Fruit fly (Drosophila melanogaster) whole organism, embryonic: ENCODE results near the gene mRpL24.

Source experiments
- Asciz ChIP-seq: fragments of 200-800 bp; sonication (Bioruptor generic); optimal IDR thresholded peaks from 2 replicates; lab custom pipeline; 2017; ENCODE audit warnings: missing biosample characterization, mild to moderate bottlenecking, missing genetic modification characterization, missing genetic modification reagents
- Atf-2 ChIP-seq: fragments of 200-800 bp; sonication (Bioruptor generic); optimal IDR thresholded peaks from 2 replicates; lab custom pipeline; 2016; ENCODE audit warnings: missing biosample characterization, missing genetic modification characterization
- CG10321 ChIP-seq: fragments of 200-800 bp; sonication (Bioruptor generic); IDR thresholded peaks from 2 replicates; pipeline ENCODE4 v1.3.6; 2022; ENCODE audit warnings: missing biosample characterization, missing genetic modification characterization
- CG11723 ChIP-seq: fragments of 200-800 bp; sonication (Bioruptor generic); optimal IDR thresholded peaks from 2 replicates; lab custom pipeline; 2017; ENCODE audit warnings: missing biosample characterization, mild to moderate bottlenecking, missing genetic modification characterization
- CG14860 ChIP-seq: fragments of 200-800 bp; sonication (Bioruptor generic); IDR thresholded peaks from 3 replicates; pipeline ENCODE4 v1.3.6; 2022; ENCODE audit warnings: missing biosample characterization, missing genetic modification characterization; ENCODE audit not compliant: partially characterized antibody
- CG15479 ChIP-seq: fragments of 200-800 bp; sonication (Bioruptor generic); optimal IDR thresholded peaks from 3 replicates; lab custom pipeline; 2019; ENCODE audit warnings: missing biosample characterization, mild to moderate bottlenecking, missing genetic modification characterization, moderate library complexity
- CG16863 ChIP-seq: fragments of 200-800 bp; sonication (Bioruptor generic); optimal IDR thresholded peaks from 3 replicates; lab custom pipeline; 2016; ENCODE audit warnings: missing biosample characterization, missing genetic modification characterization
- CG17612 ChIP-seq: fragments of 200-800 bp; sonication (Bioruptor generic); IDR thresholded peaks from 2 replicates; pipeline ENCODE4 v1.3.6; 2022; ENCODE audit warnings: missing biosample characterization, missing genetic modification characterization
- CG18599 ChIP-seq: fragments of 200-800 bp; sonication (Bioruptor generic); optimal IDR thresholded peaks from 3 replicates; lab custom pipeline; 2017; ENCODE audit warnings: missing biosample characterization, missing genetic modification characterization, mild to moderate bottlenecking, moderate library complexity, missing genetic modification reagents
- CG18764 ChIP-seq: fragments of 200-800 bp; sonication (Bioruptor generic); optimal IDR thresholded peaks from 3 replicates; lab custom pipeline; 2016; ENCODE audit warnings: missing biosample characterization, missing genetic modification characterization
- CG2202 ChIP-seq: fragments of 200-800 bp; sonication (Bioruptor generic); optimal IDR thresholded peaks from 2 replicates; lab custom pipeline; 2018; ENCODE audit warnings: missing biosample characterization, mild to moderate bottlenecking, missing genetic modification characterization
- CG30020 ChIP-seq: fragments of 200-800 bp; optimal IDR thresholded peaks from 2 replicates; lab custom pipeline; 2019; ENCODE audit warnings: missing biosample characterization, mild to moderate bottlenecking, missing genetic modification characterization, moderate library complexity
- CG34422 ChIP-seq: fragments of 200-800 bp; sonication (Bioruptor generic); IDR thresholded peaks from 3 replicates; pipeline ENCODE4 v1.3.6; 2022; ENCODE audit warnings: missing biosample characterization, missing genetic modification characterization
- CG4328 ChIP-seq: fragments of 200-800 bp; sonication (Bioruptor generic); optimal IDR thresholded peaks from 3 replicates; lab custom pipeline; 2017; ENCODE audit warnings: missing biosample characterization, missing genetic modification reagents, missing genetic modification characterization
- CG6175 ChIP-seq: fragments of 200-800 bp; sonication (Bioruptor generic); IDR thresholded peaks from 3 replicates; pipeline ENCODE4 v1.3.6; 2022; ENCODE audit warnings: missing biosample characterization, missing genetic modification characterization
- CG6254 ChIP-seq: fragments of 200-800 bp; sonication (Bioruptor generic); optimal IDR thresholded peaks from 3 replicates; lab custom pipeline; 2017; ENCODE audit warnings: mild to moderate bottlenecking, missing biosample characterization, missing genetic modification reagents, missing genetic modification characterization
- CG8089 ChIP-seq: fragments of 200-800 bp; sonication (Bioruptor generic); optimal IDR thresholded peaks from 3 replicates; lab custom pipeline; 2016; ENCODE audit warnings: missing biosample characterization, missing genetic modification characterization
- CG8944 ChIP-seq: fragments of 200-800 bp; sonication (Bioruptor generic); optimal IDR thresholded peaks from 3 replicates; lab custom pipeline; 2016; ENCODE audit warnings: missing biosample characterization, missing genetic modification characterization
- CG9932 ChIP-seq: fragments of 200-800 bp; sonication (Bioruptor generic); IDR thresholded peaks from 2 replicates; pipeline ENCODE4 v1.3.6; 2022; ENCODE audit warnings: missing biosample characterization, missing genetic modification characterization
- Chrac-16 ChIP-seq: fragments of 200-800 bp; sonication (Bioruptor generic); optimal IDR thresholded peaks from 3 replicates; lab custom pipeline; 2016; ENCODE audit warnings: missing biosample characterization, missing genetic modification characterization
- Doc3 ChIP-seq: fragments of 200-800 bp; sonication (Bioruptor generic); IDR thresholded peaks from 3 replicates; pipeline ENCODE4 v1.3.6; 2022; ENCODE audit warnings: missing biosample characterization, missing genetic modification characterization; ENCODE audit not compliant: partially characterized antibody
- E2f1 ChIP-seq: fragments of 200-800 bp; sonication (Bioruptor generic); IDR thresholded peaks from 2 replicates; pipeline ENCODE4 v1.3.6; 2022; ENCODE audit warnings: missing biosample characterization, missing genetic modification characterization
- HLH4C ChIP-seq: fragments of 200-800 bp; sonication (Bioruptor generic); IDR thresholded peaks from 3 replicates; pipeline ENCODE4 v1.3.6; 2022; ENCODE audit warnings: missing biosample characterization, missing genetic modification characterization; ENCODE audit not compliant: partially characterized antibody
- HmgD ChIP-seq: fragments of 200-800 bp; sonication (Bioruptor generic); optimal IDR thresholded peaks from 3 replicates; lab custom pipeline; 2016; ENCODE audit warnings: missing biosample characterization, missing genetic modification characterization
- Hr3 ChIP-seq: fragments of 200-800 bp; sonication (Bioruptor generic); optimal IDR thresholded peaks from 3 replicates; lab custom pipeline; 2016; ENCODE audit warnings: missing biosample characterization, missing genetic modification characterization
- Lpt ChIP-seq: fragments of >200 bp; optimal IDR thresholded peaks from 2 replicates; lab custom pipeline; 2018; ENCODE audit warnings: missing biosample characterization, missing genetic modification characterization
- MBD-R2 ChIP-seq: fragments of 200-800 bp; sonication (Bioruptor generic); IDR thresholded peaks from 2 replicates; pipeline ENCODE4 v1.3.6; 2022; ENCODE audit warnings: missing biosample characterization, missing genetic modification characterization
- Med ChIP-seq: fragments of 200-800 bp; sonication (Bioruptor generic); peaks from one replicate; lab custom pipeline; 2016; ENCODE audit warnings: missing biosample characterization, missing genetic modification characterization, mild to moderate bottlenecking, inconsistent platforms, moderate library complexity
- NC2β ChIP-seq: fragments of 200-800 bp; sonication (Bioruptor generic); optimal IDR thresholded peaks from 2 replicates; lab custom pipeline; 2016; ENCODE audit warnings: missing biosample characterization, missing genetic modification characterization
- Scr ChIP-seq: fragments of 200-800 bp; sonication (Bioruptor generic); IDR thresholded peaks from 2 replicates; pipeline ENCODE4 v1.3.6; 2022; ENCODE audit warnings: missing biosample characterization, missing genetic modification characterization; ENCODE audit not compliant: partially characterized antibody
- Sox100B ChIP-seq: fragments of 200-800 bp; sonication (Bioruptor generic); optimal IDR thresholded peaks from 3 replicates; lab custom pipeline; 2018; ENCODE audit warnings: missing biosample characterization, mild to moderate bottlenecking, missing genetic modification characterization
- Sox102F ChIP-seq: fragments of 200-800 bp; sonication (Bioruptor generic); optimal IDR thresholded peaks from 2 replicates; lab custom pipeline; 2018; ENCODE audit warnings: missing biosample characterization, mild to moderate bottlenecking, missing genetic modification characterization, moderate library complexity
- cad ChIP-seq: fragments of >200 bp; optimal IDR thresholded peaks from 2 replicates; lab custom pipeline; 2017; ENCODE audit warnings: missing biosample characterization, missing genetic modification characterization
- cg ChIP-seq: fragments of 200-800 bp; sonication (Bioruptor generic); optimal IDR thresholded peaks from 3 replicates; lab custom pipeline; 2019; ENCODE audit warnings: missing biosample characterization, mild to moderate bottlenecking, missing genetic modification characterization, moderate library complexity
- crp ChIP-seq, 2 experiments: fragments of 200-800 bp; sonication (Bioruptor generic); optimal IDR thresholded peaks; 2 replicates in 1 of 2; 3 replicates in 1 of 2; lab custom pipeline; 2017; ENCODE audit warnings: missing biosample characterization in 2 of 2, missing genetic modification characterization in 2 of 2, mild to moderate bottlenecking in 1 of 2, moderate library complexity in 1 of 2
- da ChIP-seq: fragments of 200-800 bp; sonication (Bioruptor generic); optimal IDR thresholded peaks from 2 replicates; lab custom pipeline; 2016; ENCODE audit warnings: missing biosample characterization, missing genetic modification characterization
- ems ChIP-seq: fragments of 200-800 bp; sonication (Bioruptor generic); optimal IDR thresholded peaks from 3 replicates; lab custom pipeline; 2016; ENCODE audit warnings: missing biosample characterization, missing genetic modification characterization
- grn ChIP-seq: fragments of 200-800 bp; sonication (Bioruptor generic); optimal IDR thresholded peaks from 3 replicates; lab custom pipeline; 2017; ENCODE audit warnings: missing biosample characterization, missing genetic modification characterization
- hb ChIP-seq: fragments of 200-800 bp; sonication (Bioruptor generic); IDR thresholded peaks from 3 replicates; pipeline ENCODE4 v1.3.6; 2022; ENCODE audit warnings: missing biosample characterization, missing genetic modification characterization; ENCODE audit not compliant: partially characterized antibody
- hbn ChIP-seq: fragments of 200-800 bp; sonication (Bioruptor generic); IDR thresholded peaks from 2 replicates; pipeline ENCODE4 v1.3.6; 2022; ENCODE audit warnings: missing biosample characterization, missing genetic modification characterization; ENCODE audit not compliant: partially characterized antibody
- lmd ChIP-seq: fragments of 200-800 bp; sonication (Bioruptor generic); IDR thresholded peaks from 2 replicates; pipeline ENCODE4 v1.3.6; 2022; ENCODE audit warnings: missing biosample characterization, missing genetic modification characterization
- nau ChIP-seq: fragments of 200-800 bp; sonication (Bioruptor generic); optimal IDR thresholded peaks from 3 replicates; lab custom pipeline; 2017; ENCODE audit warnings: missing biosample characterization, mild to moderate bottlenecking, missing genetic modification characterization, missing genetic modification reagents
- otp ChIP-seq: fragments of 200-800 bp; sonication (Bioruptor generic); IDR thresholded peaks from 3 replicates; pipeline ENCODE4, ENCODE4 v1.3.6; 2022; ENCODE audit warnings: missing biosample characterization, missing genetic modification characterization
- pho ChIP-seq: fragments of 200-800 bp; sonication (Bioruptor generic); optimal IDR thresholded peaks from 2 replicates; lab custom pipeline; 2016; ENCODE audit warnings: missing biosample characterization, missing genetic modification characterization
- psq ChIP-seq: fragments of 200-800 bp; sonication (Bioruptor generic); optimal IDR thresholded peaks from 2 replicates; lab custom pipeline; 2017; ENCODE audit warnings: missing biosample characterization, missing genetic modification characterization
- sc ChIP-seq, 3 experiments: fragments of >200 bp in 2 of 3; fragments of 200-800 bp in 1 of 3; sonication (Bioruptor generic) in 1 of 3; optimal IDR thresholded peaks; 2 replicates in 2 of 3; 3 replicates in 1 of 3; lab custom pipeline; 2017; ENCODE audit warnings: mild to moderate bottlenecking in 1 of 3, missing biosample characterization in 1 of 3, missing genetic modification characterization in 1 of 3, missing genetic modification reagents in 1 of 3
- schlank ChIP-seq: fragments of 200-800 bp; sonication (Bioruptor generic); optimal IDR thresholded peaks from 2 replicates; lab custom pipeline; 2018; ENCODE audit warnings: missing biosample characterization, mild to moderate bottlenecking, missing genetic modification characterization
- sug ChIP-seq: fragments of 200-800 bp; optimal IDR thresholded peaks from 2 replicates; lab custom pipeline; 2019; ENCODE audit warnings: missing biosample characterization, mild to moderate bottlenecking, missing genetic modification characterization, moderate library complexity
- twi ChIP-seq: fragments of 200-800 bp; optimal IDR thresholded peaks from 2 replicates; lab custom pipeline; 2019; ENCODE audit warnings: missing biosample characterization, mild to moderate bottlenecking, missing genetic modification characterization, moderate library complexity

The mRpL24 gene

DNA sequence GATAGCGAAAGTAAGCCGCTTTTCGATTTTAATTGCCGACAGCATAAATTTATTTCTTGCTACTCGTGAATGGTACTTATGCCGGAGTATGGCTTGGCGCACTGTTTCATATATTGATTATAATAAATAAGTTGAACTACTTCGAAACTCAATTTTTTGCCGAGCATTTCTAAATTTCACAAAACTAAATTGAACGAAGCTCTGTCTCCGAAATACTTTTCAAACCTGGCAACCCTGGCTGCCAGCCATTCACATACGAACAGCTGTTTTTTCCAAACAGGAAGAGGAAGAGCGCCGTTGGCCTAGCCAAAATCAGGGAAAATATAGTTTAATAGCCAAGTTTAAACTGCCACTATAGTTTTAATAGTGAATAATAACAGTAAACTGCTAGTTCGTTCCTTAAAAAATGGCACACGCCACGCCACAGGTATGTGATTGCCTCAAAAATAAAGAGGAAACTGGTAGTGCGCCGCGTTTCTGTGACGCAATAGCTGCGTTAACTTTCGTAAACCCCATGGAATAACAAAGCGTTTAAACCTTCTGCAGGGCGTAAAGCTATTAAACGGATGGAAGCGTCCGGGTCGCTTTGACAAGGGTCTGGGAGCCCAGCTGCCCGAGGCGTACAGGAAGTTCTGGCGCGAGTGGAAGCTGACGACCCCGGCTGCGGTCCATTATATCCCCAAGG lies 28.7 kb upstream of the mRpL24 start, which contains the start of gene mRpL28 (continued):
- TF ChIP-seq CG17612 (GFP tag; lab: Robert Waterston, UW), result no peak
- TF ChIP-seq Sox102F (GFP tag; lab: Kevin White, UChicago), result no peak
- TF ChIP-seq pho (GFP tag; lab: Kevin White, UChicago), result no peak
- TF ChIP-seq lmd, result no peak
- no peak for TF ChIP-seq E2f1 (GFP tag; lab: Robert Waterston, UW)
- TF ChIP-seq CG2202 (tag; lab: Kevin White, UChicago), result no peak
- TF ChIP-seq hbn (GFP tag; lab: Robert Waterston, UW), result no peak
- TF ChIP-seq CG18764 (GFP tag; lab: Kevin White, UChicago), result no peak
- peak; percentile 63 for TF ChIP-seq Med (GFP tag; lab: Kevin White, UChicago)
- TF ChIP-seq otp (GFP tag; lab: Robert Waterston, UW), result no peak
- peak; percentile 44; the same call in 1 of the 2 replicates for TF ChIP-seq Scr (GFP tag; lab: Robert Waterston, UW)
- TF ChIP-seq NC2β, result no peak
- TF ChIP-seq sug (tag; lab: Kevin White, UChicago), result peak; percentile 48
- no peak for TF ChIP-seq CG14860 (GFP tag; lab: Robert Waterston, UW)
- TF ChIP-seq Lpt (GFP tag; lab: Kevin White, UChicago), result no peak
- peak; percentile 7 for TF ChIP-seq CG15479 (GFP tag; lab: Kevin White, UChicago)
- no peak for TF ChIP-seq twi
- peak; percentile 18 for TF ChIP-seq CG4328 (GFP tag; lab: Kevin White, UChicago)
- no peak for TF ChIP-seq HmgD
- TF ChIP-seq CG16863, result no peak
- TF ChIP-seq Sox100B (GFP tag; lab: Kevin White, UChicago), result no peak
- no peak for TF ChIP-seq Asciz (GFP tag; lab: Kevin White, UChicago)
- no peak for TF ChIP-seq psq (GFP tag; lab: Kevin White, UChicago)
- no peak for TF ChIP-seq Atf-2 (GFP tag; lab: Kevin White, UChicago)
- no peak for TF ChIP-seq cg (GFP tag; lab: Kevin White, UChicago)
- no peak for TF ChIP-seq CG6175 (GFP tag; lab: Robert Waterston, UW)
- no peak for TF ChIP-seq da (GFP tag; lab: Kevin White, UChicago)
- no peak for TF ChIP-seq CG8089 (GFP tag; lab: Kevin White, UChicago)
- TF ChIP-seq Hr3 (GFP tag; lab: Kevin White, UChicago), result no peak
- TF ChIP-seq Chrac-16, result no peak
- no peak for TF ChIP-seq CG10321 (GFP tag; lab: Robert Waterston, UW)
- TF ChIP-seq crp (GFP tag; optimal IDR thresholded peaks at IDR 0.05; lab: Kevin White, UChicago), result peak; percentile 55 to 95
- TF ChIP-seq nau (GFP tag; lab: Kevin White, UChicago), result no peak
- no peak for TF ChIP-seq CG6254 (GFP tag; lab: Kevin White, UChicago)
- TF ChIP-seq MBD-R2 (GFP tag; lab: Robert Waterston, UW), result peak; percentile 92
- no peak for TF ChIP-seq hb
- no peak for TF ChIP-seq schlank (tag; lab: Kevin White, UChicago)
- TF ChIP-seq CG11723 (GFP tag; lab: Kevin White, UChicago), result no peak
- no peak for TF ChIP-seq CG18599 (GFP tag; lab: Kevin White, UChicago)
- peak; percentile 11; the same call in 1 of the 3 replicates for TF ChIP-seq CG34422
- TF ChIP-seq CG30020, result peak; percentile 39
- TF ChIP-seq CG9932 (GFP tag; lab: Robert Waterston, UW), result peak; percentile 67
- 0 out of 3 replicates have a peak, but pooled peaks have one; percentile 13 for TF ChIP-seq HLH4C (GFP tag; lab: Robert Waterston, UW)
- TF ChIP-seq cad, result no peak
- peak; percentile 21; the same call in 1 of the 3 replicates for TF ChIP-seq Doc3 (GFP tag; lab: Robert Waterston, UW)
- no peak for TF ChIP-seq sc (optimal IDR thresholded peaks at IDR 0.05; lab: Kevin White, UChicago)
- no peak for TF ChIP-seq sc (GFP tag; optimal IDR thresholded peaks at IDR 0.05; lab: Kevin White, UChicago)
- no peak for TF ChIP-seq CG8944 (GFP tag; lab: Kevin White, UChicago)
- no peak for TF ChIP-seq grn (GFP tag; lab: Kevin White, UChicago)
- no peak for TF ChIP-seq ems (GFP tag; lab: Kevin White, UChicago)
